Worm (Caenorhabditis elegans) whole organism, mixed stage, embryonic: ENCODE data around the gene camt-1.

Experiments
- blmp-1 ChIP-seq: fragments of 150-350 bp; optimal IDR thresholded peaks from 2 replicates; lab custom pipeline; 2014; ENCODE audit warnings: missing biosample characterization, missing genetic modification characterization
- nhr-12 ChIP-seq: fragments of 150-350 bp; optimal IDR thresholded peaks from 2 replicates; lab custom pipeline; 2014; ENCODE audit warnings: missing biosample characterization, missing genetic modification characterization
- nhr-28 ChIP-seq: fragments of 150-350 bp; optimal IDR thresholded peaks from 2 replicates; lab custom pipeline; 2014; ENCODE audit warnings: missing biosample characterization, missing genetic modification characterization
- zip-8 ChIP-seq: fragments of 150-350 bp; optimal IDR thresholded peaks from 2 replicates; lab custom pipeline; 2014; ENCODE audit warnings: missing biosample characterization, missing genetic modification characterization

DNA sequence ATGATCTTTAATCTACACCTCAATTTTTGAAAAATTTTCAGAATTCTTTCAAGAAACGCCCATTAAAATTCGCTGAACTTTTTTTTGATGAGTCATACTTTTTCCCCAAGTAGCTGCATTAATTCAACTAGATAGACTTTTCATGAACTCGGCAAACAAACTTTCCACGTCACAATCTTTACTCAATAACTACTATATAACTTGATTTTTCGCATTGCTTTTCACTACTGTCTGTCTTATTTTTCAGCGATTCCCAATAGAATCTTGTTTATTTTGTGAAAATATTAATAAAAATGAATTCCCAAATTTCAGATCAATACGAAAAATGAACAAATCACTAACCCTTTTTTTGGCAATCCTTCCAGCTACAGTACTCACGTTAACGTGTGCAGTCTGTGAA lies 26.6 kb downstream of the camt-1 start, which contains the start of gene T05C1.1:
- no peak for TF ChIP-seq nhr-28 (tag; lab: Kevin White, UChicago)
- no peak for TF ChIP-seq nhr-12 (tag; lab: Kevin White, UChicago)
- no peak for TF ChIP-seq zip-8 (tag; lab: Kevin White, UChicago)
- TF ChIP-seq blmp-1 (tag; lab: Kevin White, UChicago), result no peak
